Fruit fly (Drosophila melanogaster) whole organism, adult: Measurements from ENCODE around the gene CG14563.
A peak's percentile ranks its signal among the peaks of the same experiment; 100 is the strongest.

Experiments
- CG11617 ChIP-seq: fragments of 200-800 bp; sonication (Bioruptor generic); optimal IDR thresholded peaks from 2 replicates; lab custom pipeline; 2017; ENCODE audit warnings: mild to moderate bottlenecking, missing biosample characterization, missing genetic modification reagents, missing genetic modification characterization
- CG12768 ChIP-seq: fragments of 200-800 bp; sonication (Bioruptor generic); optimal IDR thresholded peaks from 2 replicates; lab custom pipeline; 2017; ENCODE audit warnings: missing biosample characterization, missing genetic modification characterization, mild to moderate bottlenecking, moderate library complexity, missing genetic modification reagents
- CG14711 ChIP-seq: fragments of 200-800 bp; sonication (Bioruptor generic); optimal IDR thresholded peaks from 2 replicates; lab custom pipeline; 2018; ENCODE audit warnings: missing biosample characterization, mild to moderate bottlenecking, missing genetic modification characterization, moderate library complexity
- CG1620 ChIP-seq: fragments of 200-800 bp; sonication (Bioruptor generic); optimal IDR thresholded peaks from 2 replicates; lab custom pipeline; 2016; ENCODE audit warnings: missing biosample characterization, missing genetic modification characterization
- CG33017 ChIP-seq: fragments of 200-800 bp; sonication (Bioruptor generic); optimal IDR thresholded peaks from 2 replicates; lab custom pipeline; 2018; ENCODE audit warnings: missing biosample characterization, mild to moderate bottlenecking, missing genetic modification characterization, moderate library complexity
- CG5204 ChIP-seq: fragments of 200-800 bp; sonication (Bioruptor generic); optimal IDR thresholded peaks from 2 replicates; lab custom pipeline; 2016; ENCODE audit warnings: missing biosample characterization, missing genetic modification characterization
- CG7045 ChIP-seq: fragments of 200-800 bp; sonication (Bioruptor generic); optimal IDR thresholded peaks from 2 replicates; lab custom pipeline; 2017; ENCODE audit warnings: missing biosample characterization, mild to moderate bottlenecking, missing genetic modification characterization
- CG7101 ChIP-seq: fragments of 200-800 bp; sonication (Bioruptor generic); optimal IDR thresholded peaks from 2 replicates; lab custom pipeline; 2018; ENCODE audit warnings: missing biosample characterization, mild to moderate bottlenecking, missing genetic modification characterization, moderate library complexity
- Clk ChIP-seq: fragments of 200-800 bp; sonication (Bioruptor generic); optimal IDR thresholded peaks from 2 replicates; lab custom pipeline; 2017; ENCODE audit warnings: missing biosample characterization, missing genetic modification characterization
- Crg-1 ChIP-seq: fragments of 200-800 bp; sonication (Bioruptor generic); optimal IDR thresholded peaks from 2 replicates; lab custom pipeline; 2016; ENCODE audit warnings: missing biosample characterization, missing genetic modification characterization
- Hr96 ChIP-seq: fragments of 200-800 bp; sonication (Bioruptor generic); optimal IDR thresholded peaks from 2 replicates; lab custom pipeline; 2016; ENCODE audit warnings: missing biosample characterization, missing genetic modification characterization
- Mnt ChIP-seq: fragments of 200-800 bp; sonication (Bioruptor generic); optimal IDR thresholded peaks from 2 replicates; lab custom pipeline; 2016; ENCODE audit warnings: missing biosample characterization, mild to moderate bottlenecking, missing genetic modification characterization
- bab1 ChIP-seq: fragments of 200-800 bp; sonication (Bioruptor generic); optimal IDR thresholded peaks from 3 replicates; lab custom pipeline; 2019; ENCODE audit warnings: missing biosample characterization, mild to moderate bottlenecking, missing genetic modification characterization, moderate library complexity
- cic ChIP-seq: fragments of 200-800 bp; sonication (Bioruptor generic); optimal IDR thresholded peaks from 2 replicates; lab custom pipeline; 2017; ENCODE audit warnings: missing biosample characterization, mild to moderate bottlenecking, missing genetic modification characterization, moderate library complexity
- cnc ChIP-seq, 2 experiments: fragments of >200 bp; optimal IDR thresholded peaks; 2 replicates each; lab custom pipeline; 2017
- kay ChIP-seq: fragments of 200-800 bp; sonication (Bioruptor generic); peaks from one replicate; lab custom pipeline; 2016; ENCODE audit warnings: missing biosample characterization, missing genetic modification characterization, borderline replicate concordance
- ovo ChIP-seq: fragments of 200-800 bp; sonication (Bioruptor generic); optimal IDR thresholded peaks from 2 replicates; lab custom pipeline; 2016; ENCODE audit warnings: missing biosample characterization, missing genetic modification characterization
- pad ChIP-seq: fragments of 200-800 bp; sonication (Bioruptor generic); optimal IDR thresholded peaks from 3 replicates; lab custom pipeline; 2017; ENCODE audit warnings: missing biosample characterization, missing genetic modification characterization, mild to moderate bottlenecking, moderate library complexity, missing genetic modification reagents
- tj ChIP-seq: fragments of 200-800 bp; sonication (Bioruptor generic); optimal IDR thresholded peaks from 3 replicates; lab custom pipeline; 2017; ENCODE audit warnings: missing biosample characterization, mild to moderate bottlenecking, missing genetic modification characterization, moderate library complexity
- toe ChIP-seq: fragments of 200-800 bp; sonication (Bioruptor generic); optimal IDR thresholded peaks from 2 replicates; lab custom pipeline; 2016; ENCODE audit warnings: missing biosample characterization, missing genetic modification characterization

CG14563 gene

DNA sequence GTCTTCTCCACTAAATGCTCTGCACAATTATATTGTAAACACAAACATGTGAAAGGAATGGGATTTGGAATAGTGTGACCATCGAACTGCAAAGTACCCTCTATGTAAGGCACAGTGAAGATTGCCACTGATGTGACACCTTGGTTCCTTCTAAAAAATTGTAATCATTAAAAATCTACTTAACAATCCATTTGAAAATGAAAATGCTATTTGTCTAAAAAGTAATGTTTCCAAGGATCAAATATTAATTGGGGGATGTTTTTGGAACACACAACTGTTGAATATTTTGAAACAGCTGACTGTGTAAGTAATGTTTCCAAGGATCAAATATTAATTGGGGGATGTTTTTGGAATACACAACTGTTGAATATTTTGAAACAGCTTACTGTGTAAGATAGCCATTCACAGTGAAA, 14.0 kb downstream of the CG14563 start, which contains the start of gene CG32448:
Gene CG32448, minus strand, starts transcription at position 304 of the 413 bp plus-strand sequence.
- TF ChIP-seq kay (GFP tag; lab: Kevin White, UChicago), result no peak
- TF ChIP-seq CG7045 (GFP tag; lab: Kevin White, UChicago), result peak; percentile 13
- TF ChIP-seq ovo (GFP tag; lab: Kevin White, UChicago), result no peak
- peak; percentile 3 for TF ChIP-seq CG11617 (GFP tag; lab: Kevin White, UChicago)
- no peak for TF ChIP-seq pad (GFP tag; lab: Kevin White, UChicago)
- TF ChIP-seq CG14711 (tag; lab: Kevin White, UChicago), result peak; percentile 24
- TF ChIP-seq Mnt (GFP tag; lab: Kevin White, UChicago), result peak; percentile 34
- TF ChIP-seq tj, result no peak
- peak; percentile 46 for TF ChIP-seq CG7101
- no peak for TF ChIP-seq toe (GFP tag; lab: Kevin White, UChicago)
- TF ChIP-seq bab1 (GFP tag; lab: Kevin White, UChicago), result no peak
- TF ChIP-seq cic (GFP tag; lab: Kevin White, UChicago), result no peak
- no peak for TF ChIP-seq Clk
- no peak for TF ChIP-seq Crg-1 (GFP tag; lab: Kevin White, UChicago)
- TF ChIP-seq CG12768 (GFP tag; lab: Kevin White, UChicago), result no peak
- TF ChIP-seq Hr96 (GFP tag; lab: Kevin White, UChicago), result peak; percentile 37
- peak; percentile 10 for TF ChIP-seq CG33017 (tag; lab: Kevin White, UChicago)
- TF ChIP-seq CG1620 (GFP tag; lab: Kevin White, UChicago), result peak; percentile 27
- TF ChIP-seq CG5204 (GFP tag; lab: Kevin White, UChicago), result peak; percentile 55
- no peak for TF ChIP-seq cnc (optimal IDR thresholded peaks at IDR 0.05; lab: Kevin White, UChicago)

DNA sequence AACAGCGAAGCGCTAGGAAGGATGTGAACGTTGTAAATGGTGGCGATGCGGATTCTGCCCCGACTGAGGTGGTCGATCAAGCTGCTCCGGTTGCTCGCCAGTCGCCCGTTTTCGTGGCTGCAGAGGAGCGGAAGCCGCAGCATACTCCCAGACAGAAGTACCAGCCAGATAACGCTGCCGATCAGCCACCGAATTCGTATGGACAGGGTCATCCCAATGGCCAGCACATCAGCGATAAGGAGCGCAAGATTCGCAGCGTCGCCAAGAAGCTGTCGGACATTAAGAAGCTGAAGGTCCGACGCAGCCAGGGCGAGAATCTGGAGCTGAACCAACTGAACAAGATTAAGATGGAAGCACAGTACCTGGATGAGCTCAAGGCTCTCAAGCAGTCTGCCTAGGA, 15.1 kb downstream of the CG14563 start:
- no peak for TF ChIP-seq CG7045 (GFP tag; lab: Kevin White, UChicago)

DNA sequence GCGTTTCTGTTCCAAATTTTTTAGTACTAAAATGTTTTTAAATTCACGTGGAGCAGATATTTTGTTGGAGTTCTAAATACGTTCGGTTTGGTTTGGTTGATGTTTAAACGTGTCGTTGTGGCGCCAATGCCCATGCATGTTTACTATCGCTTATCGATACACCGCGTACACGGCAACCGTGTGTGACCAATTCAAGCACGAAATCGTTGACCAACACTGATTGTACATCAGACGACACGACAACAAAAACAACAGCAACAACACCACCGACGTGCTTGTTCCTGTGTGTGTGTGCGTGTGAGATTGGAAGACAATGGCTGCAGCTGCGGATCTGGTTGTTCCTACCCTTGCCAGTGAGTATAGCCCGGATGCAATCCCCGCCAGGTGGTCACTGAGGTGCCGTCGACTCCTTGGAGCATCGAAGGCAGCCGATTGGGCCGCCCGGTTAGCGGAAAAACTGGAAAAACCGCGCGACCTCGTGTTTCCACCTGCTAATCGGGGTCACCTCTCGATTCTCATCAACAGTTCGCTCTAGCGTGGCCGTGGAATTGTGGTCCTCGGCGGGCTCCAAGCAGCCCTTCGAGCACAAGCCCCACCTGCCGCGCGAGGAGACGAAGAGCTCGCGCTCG, 17.3 kb downstream of the CG14563 start, which contains the start of gene eIF2A:
Gene eIF2A, plus strand, starts transcription at position 16 of the 629 bp plus-strand sequence.
- TF ChIP-seq ovo (GFP tag; lab: Kevin White, UChicago), result peak; percentile 51
- peak; percentile 76 for TF ChIP-seq CG7101
- TF ChIP-seq Hr96 (GFP tag; lab: Kevin White, UChicago), result peak; percentile 64
- TF ChIP-seq kay (GFP tag; lab: Kevin White, UChicago), result no peak
- TF ChIP-seq Crg-1 (GFP tag; lab: Kevin White, UChicago), result peak; percentile 90
- no peak for TF ChIP-seq cnc (optimal IDR thresholded peaks at IDR 0.05; lab: Kevin White, UChicago)
- peak; percentile 67 for TF ChIP-seq CG12768 (GFP tag; lab: Kevin White, UChicago)
- TF ChIP-seq CG14711 (tag; lab: Kevin White, UChicago), result peak; percentile 37
- TF ChIP-seq pad (GFP tag; lab: Kevin White, UChicago), result peak; percentile 72
- peak; percentile 77 for TF ChIP-seq bab1 (GFP tag; lab: Kevin White, UChicago)
- TF ChIP-seq cic (GFP tag; lab: Kevin White, UChicago), result peak; percentile 69
- peak; percentile 48 for TF ChIP-seq CG11617 (GFP tag; lab: Kevin White, UChicago)
- TF ChIP-seq tj, result no peak
- peak; percentile 86 for TF ChIP-seq CG1620 (GFP tag; lab: Kevin White, UChicago)
- peak; percentile 34 for TF ChIP-seq CG5204 (GFP tag; lab: Kevin White, UChicago)
- peak; percentile 52 for TF ChIP-seq CG33017 (tag; lab: Kevin White, UChicago)
- peak; percentile 35 for TF ChIP-seq Clk
- TF ChIP-seq Mnt (GFP tag; lab: Kevin White, UChicago), result peak; percentile 90
- TF ChIP-seq toe (GFP tag; lab: Kevin White, UChicago), result peak; percentile 36
- peak; percentile 43 for TF ChIP-seq CG7045 (GFP tag; lab: Kevin White, UChicago)

DNA sequence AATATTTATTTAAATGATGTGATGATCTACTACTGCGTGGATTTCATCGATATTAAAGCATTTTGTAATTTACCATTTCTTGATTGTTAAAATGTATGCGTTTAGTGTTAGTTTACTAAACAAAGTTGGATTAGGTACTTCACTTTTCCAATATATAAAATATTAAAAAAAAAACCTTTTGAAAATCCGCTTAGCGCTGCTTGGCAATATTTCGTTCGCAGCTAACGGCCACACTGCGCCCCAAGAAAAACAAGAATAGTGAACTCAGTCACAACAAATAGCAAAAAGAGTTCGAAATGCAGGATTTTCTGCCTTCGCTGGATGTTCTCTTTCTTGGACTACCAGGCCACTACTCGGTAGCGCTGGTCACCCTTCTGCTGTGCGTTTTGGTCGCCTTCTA, 18.9 kb downstream of the CG14563 start, which contains the start of gene CG7407:
Gene CG7407, plus strand, starts transcription at position 226 of the 400 bp plus-strand sequence.
- TF ChIP-seq toe (GFP tag; lab: Kevin White, UChicago) (no peak), bab1 (GFP tag; lab: Kevin White, UChicago) (peak; percentile 14)

DNA sequence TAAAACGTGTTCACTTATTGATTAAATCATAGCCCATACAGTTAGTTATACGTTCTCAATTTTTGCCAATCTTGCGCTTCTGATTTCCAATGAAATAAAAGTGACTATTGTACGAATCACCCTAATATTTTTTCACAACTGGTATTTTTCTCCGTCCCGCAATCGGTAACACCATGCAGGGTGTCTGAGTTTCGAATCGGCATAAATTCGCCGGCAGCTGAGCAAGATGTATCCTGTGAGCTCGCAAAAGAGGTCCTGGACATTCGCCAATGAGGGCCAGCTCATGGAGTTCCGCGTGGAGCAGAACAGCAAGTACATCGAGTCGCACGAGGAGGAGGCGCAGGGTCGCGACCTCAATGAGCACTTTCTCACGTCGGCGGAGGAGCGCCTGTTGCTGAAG, 20.4 kb downstream of the CG14563 start, which contains the start of gene CycH:
Gene CycH, plus strand, starts transcription at position 218 of the 400 bp plus-strand sequence.
- TF ChIP-seq CG14711 (tag; lab: Kevin White, UChicago) (peak; percentile 26), Clk (no peak), Mnt (GFP tag; lab: Kevin White, UChicago) (peak; percentile 12), bab1 (GFP tag; lab: Kevin White, UChicago) (peak; percentile 45), CG11617 (GFP tag; lab: Kevin White, UChicago) (no peak), Crg-1 (GFP tag; lab: Kevin White, UChicago) (peak; percentile 1), tj (peak; percentile 57), CG7101 (peak; percentile 42), Hr96 (GFP tag; lab: Kevin White, UChicago) (no peak), toe (GFP tag; lab: Kevin White, UChicago) (peak; percentile 19), pad (GFP tag; lab: Kevin White, UChicago) (no peak)

DNA sequence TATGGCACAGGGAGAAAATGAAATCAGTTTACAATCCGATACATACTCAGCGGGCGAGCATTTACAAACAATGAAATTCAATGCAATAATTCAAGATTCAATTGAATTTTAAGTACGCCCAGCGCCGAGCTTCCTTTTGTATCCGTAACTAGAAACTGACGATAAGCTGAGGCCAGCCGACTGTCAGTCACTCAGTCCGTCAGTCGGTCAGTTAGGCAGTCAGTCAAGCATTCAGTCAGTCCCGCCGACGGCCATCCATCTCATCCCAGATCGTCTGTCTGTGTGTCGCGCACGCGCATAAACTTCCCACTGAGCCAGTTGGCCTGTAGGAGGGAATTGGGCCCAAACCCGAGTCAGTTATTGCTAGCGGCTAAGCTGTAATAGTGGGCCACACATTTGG, 22.7 kb downstream of the CG14563 start:
- TF ChIP-seq CG1620 (GFP tag; lab: Kevin White, UChicago), result no peak
- no peak for TF ChIP-seq kay (GFP tag; lab: Kevin White, UChicago)
- TF ChIP-seq pad (GFP tag; lab: Kevin White, UChicago), result no peak
- TF ChIP-seq Clk, result no peak
- no peak for TF ChIP-seq Crg-1 (GFP tag; lab: Kevin White, UChicago)
- TF ChIP-seq Mnt (GFP tag; lab: Kevin White, UChicago), result no peak
- no peak for TF ChIP-seq Hr96 (GFP tag; lab: Kevin White, UChicago)
- TF ChIP-seq toe (GFP tag; lab: Kevin White, UChicago), result no peak
- TF ChIP-seq CG33017 (tag; lab: Kevin White, UChicago), result no peak
